Worm (Caenorhabditis elegans): Measurements from ENCODE around the gene fbxa-22.

The fbxa-22 gene

DNA sequence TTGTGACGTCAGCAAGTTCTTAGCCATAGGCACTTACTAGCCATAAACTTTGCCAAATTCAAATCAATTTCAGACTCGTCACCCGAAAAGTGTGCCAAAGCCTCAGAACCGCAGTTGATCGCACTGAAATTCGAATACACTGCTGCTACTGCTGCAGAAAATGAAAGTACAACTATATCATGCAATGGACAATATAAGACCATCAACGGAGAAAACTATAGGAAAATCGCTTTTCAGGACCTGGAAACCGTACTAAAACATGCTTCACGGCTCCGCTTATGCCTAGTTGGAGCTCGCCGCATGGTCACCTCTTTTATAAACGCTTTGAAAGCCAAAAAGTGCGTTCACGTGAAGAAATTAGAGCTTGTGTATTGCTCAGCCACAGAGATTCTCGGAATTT, at the start of gene fbxa-22:
fbxa-22 (plus strand) TSS at position 301 of the 400 bp plus-strand sequence.
- TF ChIP-seq cnd-1 (tag; optimal IDR thresholded peaks at IDR 0.05) (no peak), hlh-1 (tag; optimal IDR thresholded peaks at IDR 0.05) (no peak), drap-1 (GFP tag; optimal IDR thresholded peaks at IDR 0.05) (no peak), blmp-1 (tag; optimal IDR thresholded peaks at IDR 0.05) (no peak), ceh-39 (tag; optimal IDR thresholded peaks at IDR 0.05) (no peak), lsy-2 (tag; optimal IDR thresholded peaks at IDR 0.05) (no peak), bed-3 (GFP tag; optimal IDR thresholded peaks at IDR 0.05) (no peak), unc-39 (tag; optimal IDR thresholded peaks at IDR 0.05) (no peak), ceh-83 (GFP tag; optimal IDR thresholded peaks at IDR 0.05) (no peak), mep-1 (tag; optimal IDR thresholded peaks at IDR 0.05) (no peak), nhr-12 (tag; optimal IDR thresholded peaks at IDR 0.05) (no peak), mab-5 (tag; optimal IDR thresholded peaks at IDR 0.05) (no peak), tbx-8 (GFP tag; optimal IDR thresholded peaks at IDR 0.05) (no peak), nhr-2 (tag; optimal IDR thresholded peaks at IDR 0.05) (no peak), ztf-11 (tag; optimal IDR thresholded peaks at IDR 0.05) (no peak), flh-1 (GFP tag; optimal IDR thresholded peaks at IDR 0.05) (no peak), nhr-237 (tag; optimal IDR thresholded peaks at IDR 0.05) (no peak)

DNA sequence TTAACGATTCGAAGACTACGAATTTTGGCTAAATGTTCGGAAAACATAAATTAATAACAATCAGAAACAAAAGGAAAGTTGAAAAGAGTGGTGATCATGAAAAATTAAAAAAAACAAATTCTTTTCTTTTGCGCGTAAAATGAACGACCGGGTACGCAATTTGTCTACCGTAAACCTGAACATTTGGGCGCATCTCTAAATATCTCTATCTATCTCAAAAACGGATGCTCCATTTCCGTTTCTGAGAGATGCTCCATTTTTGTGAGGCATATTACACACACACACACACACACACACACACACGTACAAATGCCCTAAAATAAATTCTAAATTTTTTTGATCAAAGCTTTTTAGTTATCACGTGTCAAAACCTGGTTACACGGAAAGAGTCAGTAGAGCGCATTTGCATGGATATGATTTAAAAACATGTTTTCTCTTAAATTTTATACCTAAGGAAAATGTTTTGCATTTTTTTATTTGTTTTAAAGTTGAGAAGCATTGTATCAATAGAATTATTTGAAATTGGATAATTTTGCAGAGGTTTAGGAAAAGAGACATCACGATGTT, 49.6 kb upstream of the fbxa-22 start:
- TF ChIP-seq flh-1 (GFP tag; optimal IDR thresholded peaks at IDR 0.05) (no peak), blmp-1 (tag; optimal IDR thresholded peaks at IDR 0.05) (no peak), lsy-2 (tag; optimal IDR thresholded peaks at IDR 0.05) (peak; percentile 81), elt-1 (tag; optimal IDR thresholded peaks at IDR 0.05; ENCODE audit: borderline replicate concordance, insufficient read depth) (no peak)

- no peak for TF ChIP-seq tbx-8 (GFP tag; optimal IDR thresholded peaks at IDR 0.05)
- no peak for TF ChIP-seq elt-3 (tag; optimal IDR thresholded peaks at IDR 0.05)
- TF ChIP-seq ces-1 (GFP tag; optimal IDR thresholded peaks at IDR 0.05), result no peak
- no peak for TF ChIP-seq M03D4.4 (tag; optimal IDR thresholded peaks at IDR 0.05)
- TF ChIP-seq nhr-12 (tag; optimal IDR thresholded peaks at IDR 0.05), result no peak
- TF ChIP-seq nhr-28 (tag; optimal IDR thresholded peaks at IDR 0.05), result no peak
- TF ChIP-seq ceh-83 (GFP tag; optimal IDR thresholded peaks at IDR 0.05), result no peak
- no peak for TF ChIP-seq hlh-1 (tag; optimal IDR thresholded peaks at IDR 0.05)
- no peak for TF ChIP-seq mab-5 (tag; optimal IDR thresholded peaks at IDR 0.05)
- TF ChIP-seq mep-1 (tag; optimal IDR thresholded peaks at IDR 0.05), result no peak
- no peak for TF ChIP-seq nhr-2 (tag; optimal IDR thresholded peaks at IDR 0.05)
- no peak for TF ChIP-seq blmp-1 (tag; optimal IDR thresholded peaks at IDR 0.05)
- TF ChIP-seq unc-39 (tag; optimal IDR thresholded peaks at IDR 0.05), result no peak
- no peak for TF ChIP-seq flh-1 (GFP tag; optimal IDR thresholded peaks at IDR 0.05)
Observed at ce11 chrIII:891014-891413, 47.7 kb upstream of the fbxa-22 start, which contains the start of gene T24C4.10. Gene T24C4.10 (minus strand): TSS chrIII:891243.

DNA sequence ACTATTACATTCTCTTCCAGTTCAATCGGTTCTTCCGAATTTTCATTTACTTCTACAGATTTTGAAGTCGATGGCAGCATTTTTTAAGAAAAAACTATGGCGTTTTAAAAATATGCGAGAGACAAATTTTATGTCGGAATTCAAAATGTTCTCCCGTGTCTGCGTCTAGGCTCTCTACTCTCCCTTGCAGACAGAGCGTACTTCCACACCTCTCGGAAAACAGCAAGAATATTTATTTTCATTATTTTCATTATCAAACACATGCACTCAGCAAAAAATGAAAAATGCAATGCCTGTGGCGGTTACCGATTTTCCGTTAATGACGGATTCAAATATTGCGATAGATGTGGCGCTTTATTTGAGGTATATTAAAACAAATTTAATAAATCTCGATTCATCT, 43.1 kb upstream of the fbxa-22 start, which contains the start of the genes ztf-18 and F23H11.2:
ztf-18 (minus strand) TSS at position 188 of the 400 bp plus-strand sequence.
F23H11.2 (plus strand) TSS at position 223 of the 400 bp plus-strand sequence.
- TF ChIP-seq tbx-8 (GFP tag; optimal IDR thresholded peaks at IDR 0.05) (no peak), hlh-1 (tag; optimal IDR thresholded peaks at IDR 0.05) (peak; percentile 18), flh-1 (GFP tag; optimal IDR thresholded peaks at IDR 0.05) (no peak), ham-2 (GFP tag; optimal IDR thresholded peaks at IDR 0.05) (no peak)

DNA sequence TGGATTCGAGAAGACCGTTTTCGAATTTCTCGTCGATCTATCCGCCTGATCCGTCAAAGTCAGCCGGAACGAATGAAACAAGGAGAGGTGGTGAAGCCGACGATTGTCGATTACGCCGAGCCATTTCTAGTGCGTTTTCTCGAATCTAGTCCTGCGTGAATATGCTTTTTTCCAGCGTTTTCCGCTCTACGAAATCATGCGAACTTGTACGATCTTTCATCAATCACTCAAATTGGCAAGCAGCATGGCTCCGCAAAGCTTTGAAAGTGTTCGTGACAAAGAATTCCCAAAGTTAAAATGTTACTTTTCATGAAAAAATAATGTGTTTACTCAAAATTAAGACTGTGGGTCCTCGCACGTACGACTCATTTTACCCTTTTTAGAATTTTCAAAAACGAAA, 41.8 kb upstream of the fbxa-22 start:
- TF ChIP-seq ceh-83 (GFP tag; optimal IDR thresholded peaks at IDR 0.05) (no peak), nhr-2 (tag; optimal IDR thresholded peaks at IDR 0.05) (no peak), unc-39 (tag; optimal IDR thresholded peaks at IDR 0.05) (no peak), ceh-39 (tag; optimal IDR thresholded peaks at IDR 0.05) (no peak)

ce11 chrIII:900134-900533, 38.5 kb upstream of the fbxa-22 start:
- no peak for TF ChIP-seq pha-4 (tag; optimal IDR thresholded peaks at IDR 0.05)
- no peak for TF ChIP-seq cnd-1 (tag; optimal IDR thresholded peaks at IDR 0.05)
- no peak for TF ChIP-seq ztf-11 (tag; optimal IDR thresholded peaks at IDR 0.05)
- no peak for TF ChIP-seq nhr-12 (tag; optimal IDR thresholded peaks at IDR 0.05)
- TF ChIP-seq ceh-83 (GFP tag; optimal IDR thresholded peaks at IDR 0.05), result no peak
- no peak for TF ChIP-seq lsy-2 (tag; optimal IDR thresholded peaks at IDR 0.05)
- TF ChIP-seq mep-1 (tag; optimal IDR thresholded peaks at IDR 0.05), result no peak
- TF ChIP-seq hlh-1 (tag; optimal IDR thresholded peaks at IDR 0.05), result no peak
- TF ChIP-seq mls-2 (tag; optimal IDR thresholded peaks at IDR 0.05), result no peak
- TF ChIP-seq lin-13 (tag; optimal IDR thresholded peaks at IDR 0.05), result no peak
- TF ChIP-seq nhr-237 (tag; optimal IDR thresholded peaks at IDR 0.05), result no peak
- no peak for TF ChIP-seq unc-39 (tag; optimal IDR thresholded peaks at IDR 0.05)
- no peak for TF ChIP-seq lin-32 (GFP tag; optimal IDR thresholded peaks at IDR 0.05)
- no peak for TF ChIP-seq snpc-4 (tag; optimal IDR thresholded peaks at IDR 0.05)
- no peak for TF ChIP-seq nhr-2 (tag; optimal IDR thresholded peaks at IDR 0.05)
- TF ChIP-seq nhr-76 (tag; optimal IDR thresholded peaks at IDR 0.05), result no peak
- TF ChIP-seq flh-1 (GFP tag; optimal IDR thresholded peaks at IDR 0.05), result no peak
- no peak for TF ChIP-seq bed-3 (GFP tag; optimal IDR thresholded peaks at IDR 0.05)
- no peak for TF ChIP-seq ceh-43 (GFP tag; optimal IDR thresholded peaks at IDR 0.05)
- TF ChIP-seq elt-3 (tag; optimal IDR thresholded peaks at IDR 0.05), result no peak

Data from whole organism, mixed stage, embryonic.